Worm (Caenorhabditis elegans) whole organism, young adult: ENCODE measurements around the gene stg-1.

Experiments used
- B0019.2 ChIP-seq: fragments of 200-800 bp; sonication (Bioruptor generic); conservative IDR thresholded peaks from 2 replicates; pipeline ENCODE4 v1.3.6; 2022; ENCODE audit warnings: missing genetic modification reagents, missing genetic modification characterization, missing compliant biosample characterization
- B0261.1 ChIP-seq: sonication (generic microtip); optimal IDR thresholded peaks from 2 replicates; lab custom pipeline; 2016; ENCODE audit warnings: mild to moderate bottlenecking, missing genetic modification characterization, moderate library complexity, missing compliant biosample characterization
- F23B12.7 ChIP-seq: sonication (generic microtip); optimal IDR thresholded peaks from 2 replicates; lab custom pipeline; 2017; ENCODE audit warnings: missing genetic modification characterization, mild to moderate bottlenecking, missing compliant biosample characterization, antibody characterized with exemption, moderate library complexity; ENCODE audit not compliant: insufficient read depth
- F39B2.1 ChIP-seq: fragments of 200-800 bp; sonication (Bioruptor generic); IDR thresholded peaks from 2 replicates; pipeline ENCODE4 v1.3.6; 2022; ENCODE audit warnings: missing genetic modification reagents, missing genetic modification characterization, missing compliant biosample characterization
- T07F8.4 ChIP-seq: sonication (generic microtip); optimal IDR thresholded peaks from 2 replicates; lab custom pipeline; 2016; ENCODE audit warnings: mild to moderate bottlenecking, missing genetic modification characterization, moderate library complexity, missing compliant biosample characterization
- Y67H2A.10 ChIP-seq: fragments of 200-800 bp; sonication (Bioruptor generic); conservative IDR thresholded peaks from 2 replicates; pipeline ENCODE4 v1.3.6; 2022; ENCODE audit warnings: missing genetic modification reagents, missing genetic modification characterization, missing compliant biosample characterization
- atf-7 ChIP-seq: sonication (generic microtip); optimal IDR thresholded peaks from 2 replicates; lab custom pipeline; 2017; ENCODE audit warnings: mild to moderate bottlenecking, missing genetic modification characterization, missing compliant biosample characterization
- attf-3 ChIP-seq: fragments of 200-800 bp; sonication (Bioruptor generic); conservative IDR thresholded peaks from 2 replicates; pipeline ENCODE4 v1.3.6; 2022; ENCODE audit warnings: missing genetic modification reagents, missing genetic modification characterization, missing compliant biosample characterization
- attf-6 ChIP-seq: fragments of 200-800 bp; sonication (Bioruptor generic); IDR thresholded peaks from 2 replicates; pipeline ENCODE4 v1.3.6; 2022; ENCODE audit warnings: missing genetic modification reagents, missing genetic modification characterization, missing compliant biosample characterization
- ceh-27 ChIP-seq: fragments of 200-800 bp; sonication (Bioruptor generic); optimal IDR thresholded peaks from 2 replicates; lab custom pipeline; 2018; ENCODE audit warnings: mild to moderate bottlenecking, missing genetic modification characterization, moderate library complexity, missing compliant biosample characterization
- ceh-79 ChIP-seq: sonication (generic microtip); optimal IDR thresholded peaks from 2 replicates; lab custom pipeline; 2017; ENCODE audit warnings: mild to moderate bottlenecking, missing genetic modification characterization, missing compliant biosample characterization
- chd-7 ChIP-seq: sonication (generic microtip); optimal IDR thresholded peaks from 2 replicates; lab custom pipeline; 2016; ENCODE audit warnings: mild to moderate bottlenecking, missing genetic modification characterization, moderate library complexity, missing compliant biosample characterization
- efl-1 ChIP-seq: fragments of 150-350 bp; optimal IDR thresholded peaks from 2 replicates; lab custom pipeline; 2014; ENCODE audit warnings: missing biosample characterization, missing genetic modification reagents, missing genetic modification characterization
- ekl-4 ChIP-seq: fragments of 200-800 bp; sonication (Bioruptor generic); IDR thresholded peaks from 2 replicates; pipeline ENCODE4 v1.3.6; 2022; ENCODE audit warnings: missing genetic modification reagents, missing genetic modification characterization, missing compliant biosample characterization
- hlh-26 ChIP-seq: fragments of 200-800 bp; sonication (Bioruptor generic); conservative IDR thresholded peaks from 2 replicates; pipeline ENCODE4 v1.3.6; 2022; ENCODE audit warnings: missing genetic modification reagents, missing genetic modification characterization, missing compliant biosample characterization
- hmg-1.2 ChIP-seq: fragments of 200-800 bp; sonication (Bioruptor generic); IDR thresholded peaks from 2 replicates; pipeline ENCODE4 v1.3.6; 2022; ENCODE audit warnings: missing genetic modification reagents, missing genetic modification characterization, missing compliant biosample characterization
- hmg-20 ChIP-seq: fragments of 200-800 bp; sonication (Bioruptor generic); IDR thresholded peaks from 2 replicates; pipeline ENCODE4 v1.3.6; 2022; ENCODE audit warnings: missing genetic modification reagents, missing genetic modification characterization, missing compliant biosample characterization
- hrde-1 ChIP-seq: sonication (generic microtip); optimal IDR thresholded peaks from 2 replicates; lab custom pipeline; 2016; ENCODE audit warnings: missing genetic modification characterization, mild to moderate bottlenecking, missing compliant biosample characterization, moderate library complexity, missing genotype, missing genetic modification reagents, borderline replicate concordance
- hsf-1 ChIP-seq: fragments of 200-800 bp; sonication (Bioruptor generic); IDR thresholded peaks from 2 replicates; pipeline ENCODE4 v1.3.6; 2022; ENCODE audit warnings: missing genetic modification reagents, missing genetic modification characterization, missing compliant biosample characterization
- lin-35 ChIP-seq, 3 experiments: fragments of 150-350 bp in 2 of 3; sonication (generic microtip) in 1 of 3; optimal IDR thresholded peaks; 2 replicates each; lab custom pipeline; 2014 to 2018; ENCODE audit warnings: missing biosample characterization in 3 of 3, missing genetic modification characterization in 3 of 3, missing genetic modification reagents in 3 of 3
- madf-3 ChIP-seq: fragments of 200-800 bp; sonication (Bioruptor generic); IDR thresholded peaks from 2 replicates; pipeline ENCODE4 v1.3.6; 2022; ENCODE audit warnings: missing genetic modification reagents, missing genetic modification characterization, missing compliant biosample characterization
- nhr-27 ChIP-seq: fragments of 200-800 bp; sonication (Bioruptor generic); optimal IDR thresholded peaks from 2 replicates; lab custom pipeline; 2018; ENCODE audit warnings: mild to moderate bottlenecking, missing genetic modification characterization, moderate library complexity, missing compliant biosample characterization
- nhr-80 ChIP-seq: sonication (generic microtip); optimal IDR thresholded peaks from 2 replicates; lab custom pipeline; 2016; ENCODE audit warnings: missing genetic modification characterization, missing compliant biosample characterization
- nhr-90 ChIP-seq: sonication (generic microtip); optimal IDR thresholded peaks from 2 replicates; lab custom pipeline; 2016; ENCODE audit warnings: missing genotype, mild to moderate bottlenecking, missing genetic modification characterization, missing compliant biosample characterization
- rec-8 ChIP-seq, 2 experiments: sonication (generic microtip); optimal IDR thresholded peaks; 2 replicates each; lab custom pipeline; 2016; ENCODE audit warnings: mild to moderate bottlenecking in 2 of 2, missing genetic modification characterization in 2 of 2, missing genetic modification reagents in 2 of 2, missing genotype in 2 of 2, missing biosample characterization in 1 of 2, missing compliant biosample characterization in 1 of 2, moderate library complexity in 1 of 2
- rpc-1 ChIP-seq, 2 experiments: fragments of 150-350 bp in 1 of 2; sonication (generic microtip) in 1 of 2; optimal IDR thresholded peaks; 2 replicates each; lab custom pipeline; 2014 to 2018; ENCODE audit warnings: missing biosample characterization in 1 of 2, missing genetic modification characterization in 1 of 2, missing genetic modification reagents in 1 of 2, missing genotype in 1 of 2
- sptf-2 ChIP-seq: fragments of 200-800 bp; sonication (Bioruptor generic); optimal IDR thresholded peaks from 2 replicates; lab custom pipeline; 2018; ENCODE audit warnings: mild to moderate bottlenecking, missing genetic modification characterization, missing compliant biosample characterization
- tbp1 ChIP-seq: fragments of 200-800 bp; sonication (Bioruptor generic); optimal IDR thresholded peaks from 2 replicates; lab custom pipeline; 2018; ENCODE audit warnings: mild to moderate bottlenecking, missing genetic modification characterization, missing compliant biosample characterization
- unc-62 ChIP-seq: fragments of 150-350 bp; optimal IDR thresholded peaks from 2 replicates; lab custom pipeline; 2014; ENCODE audit warnings: missing biosample characterization, missing genetic modification reagents, missing genetic modification characterization
- zim-3 ChIP-seq: sonication (generic microtip); optimal IDR thresholded peaks from 2 replicates; lab custom pipeline; 2017; ENCODE audit warnings: mild to moderate bottlenecking, missing genetic modification characterization, moderate library complexity, missing compliant biosample characterization
- ztf-28 ChIP-seq: fragments of 200-800 bp; sonication (Bioruptor generic); IDR thresholded peaks from 2 replicates; pipeline ENCODE4 v1.3.6; 2022; ENCODE audit warnings: missing genetic modification reagents, missing genetic modification characterization, missing compliant biosample characterization

Gene stg-1

DNA sequence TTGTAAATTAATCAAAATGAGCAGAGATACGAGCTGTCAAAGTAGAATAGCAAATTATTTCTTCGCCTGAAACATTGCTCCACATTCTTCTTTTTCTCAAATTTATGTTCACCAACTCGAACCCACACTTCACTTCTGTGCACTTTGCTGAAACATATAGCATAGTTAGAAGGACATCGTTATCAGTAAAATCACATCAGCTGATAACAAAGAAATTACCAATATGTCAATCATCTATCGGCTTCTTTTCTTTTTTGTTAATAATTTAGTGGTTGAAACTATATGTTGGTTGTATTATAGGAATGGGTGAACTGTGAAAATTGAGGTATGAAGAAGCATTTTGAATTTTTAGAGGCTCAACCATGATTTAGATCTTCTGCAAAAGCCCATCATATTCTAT is 34.8 kb upstream of the stg-1 start:
- TF ChIP-seq attf-6 (GFP tag; lab: Robert Waterston, UW) (no peak), ceh-27 (GFP tag; lab: Kevin White, UChicago) (no peak), unc-62 (GFP tag; lab: Kevin White, UChicago) (peak; percentile 73), nhr-80 (peak; percentile 68), zim-3 (no peak), efl-1 (GFP tag; lab: Kevin White, UChicago) (no peak)

DNA sequence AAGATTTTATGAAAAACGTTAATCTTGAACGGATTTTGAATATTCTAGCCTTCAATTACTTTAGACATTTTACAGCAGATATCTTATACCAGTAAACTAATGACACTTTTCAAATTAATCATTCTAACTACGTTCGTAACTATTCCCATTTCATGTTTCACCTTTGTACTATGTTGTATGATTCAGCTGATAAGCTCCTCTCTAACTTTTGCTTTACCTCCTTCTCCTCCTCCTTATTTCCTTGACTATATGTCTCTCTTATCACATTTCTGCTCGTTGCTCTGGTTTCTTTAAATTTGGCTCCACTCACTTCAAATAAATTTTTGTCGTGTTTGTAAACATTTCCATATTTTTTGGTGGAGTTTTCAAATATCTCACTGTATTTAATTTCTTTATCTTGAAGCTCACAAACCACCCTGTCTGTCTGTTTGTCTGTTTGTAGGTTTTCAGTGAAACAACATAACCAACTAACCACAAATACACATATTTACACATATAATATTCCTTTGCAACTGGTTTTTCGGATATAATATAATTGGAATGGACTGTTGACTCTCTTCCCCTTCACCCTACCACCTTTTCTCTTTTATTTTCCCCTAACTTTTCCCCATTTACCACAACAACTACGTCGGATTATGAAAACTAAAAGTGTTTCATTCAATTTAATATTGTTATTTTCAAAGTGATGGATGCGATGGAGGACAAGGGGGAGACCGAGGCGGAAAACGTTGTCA is 33.9 kb upstream of the stg-1 start, which contains the start of gene lact-2:
Gene lact-2, plus strand, starts transcription at position 684 of the 734 bp plus-strand sequence.
- TF ChIP-seq nhr-80 (peak; percentile 78), chd-7 (tag; lab: Kevin White, UChicago) (no peak)

DNA sequence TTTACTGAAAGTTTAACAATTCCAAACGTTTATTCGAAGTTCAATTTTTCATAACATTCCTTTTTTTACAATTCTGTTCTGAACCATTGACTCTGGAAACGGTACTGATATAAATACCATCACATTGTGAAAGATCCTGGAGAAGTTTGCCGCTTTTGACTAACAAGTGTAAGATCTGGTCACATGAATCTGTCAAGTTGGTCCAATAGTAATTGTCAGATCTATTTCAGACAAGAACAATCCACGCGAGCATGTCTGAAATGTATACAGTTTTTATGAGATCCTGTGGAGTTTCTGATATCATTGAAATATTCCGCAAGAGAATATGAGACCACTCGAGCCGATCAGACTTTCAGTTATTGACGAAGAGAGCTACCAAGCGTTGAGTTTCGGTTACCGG is 32.7 kb upstream of the stg-1 start:
- TF ChIP-seq rpc-1 (optimal IDR thresholded peaks at IDR 0.05; lab: Kevin White, UChicago): no peak
- TF ChIP-seq rpc-1 (tag; optimal IDR thresholded peaks at IDR 0.05; lab: Kevin White, UChicago): no peak
- TF ChIP-seq tbp1 (GFP tag; lab: Kevin White, UChicago): no peak
- no peak for TF ChIP-seq T07F8.4 (tag; lab: Kevin White, UChicago)
- TF ChIP-seq B0019.2: no peak
- no peak for TF ChIP-seq hmg-1.2 (GFP tag; lab: Robert Waterston, UW)
- no peak for TF ChIP-seq F39B2.1 (GFP tag; lab: Robert Waterston, UW)

DNA sequence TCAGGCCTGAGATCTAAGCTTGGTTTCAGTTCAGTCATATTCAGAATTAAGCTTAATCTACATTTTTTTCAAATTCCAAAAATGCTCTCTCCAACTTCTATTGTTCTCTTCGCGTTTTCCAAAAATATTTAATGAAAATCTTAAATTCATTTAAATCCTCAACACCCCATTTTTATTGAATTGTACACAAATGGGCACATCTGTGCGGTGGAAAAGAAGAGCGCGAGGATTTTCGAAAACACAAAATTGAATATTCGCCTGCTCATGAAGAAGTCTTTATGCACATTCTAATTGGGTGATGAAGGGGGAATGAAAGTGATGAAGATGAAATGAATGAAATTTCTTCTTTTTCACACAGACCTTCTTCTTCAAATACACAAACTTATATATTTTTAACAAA is 24.0 kb upstream of the stg-1 start:
- no peak for TF ChIP-seq hrde-1
- 0 out of 2 replicates have a peak, but pooled peaks have one; percentile 12 for TF ChIP-seq hsf-1 (GFP tag; lab: Robert Waterston, UW)
- TF ChIP-seq, all 124 proteins: peak for 1

DNA sequence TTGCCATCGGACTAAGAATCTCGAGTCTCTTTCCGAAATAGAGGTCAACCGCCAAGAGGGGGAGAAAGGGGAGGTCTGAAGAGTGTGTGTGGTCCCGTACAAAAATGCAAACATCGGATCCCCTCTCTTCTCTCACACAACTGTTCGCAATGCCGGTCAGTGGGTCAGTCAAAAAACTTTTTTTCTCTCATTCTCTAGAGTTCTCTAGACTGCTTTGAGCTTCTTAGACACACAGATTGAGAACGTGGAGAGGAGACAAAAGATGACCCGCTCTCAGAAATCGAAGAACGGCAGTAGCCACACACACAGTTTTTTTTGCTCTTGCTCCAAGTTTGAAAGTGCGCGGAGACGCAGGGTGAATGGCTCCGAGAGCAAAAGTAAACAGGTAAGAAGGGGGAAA is 15.3 kb upstream of the stg-1 start:
- TF ChIP-seq madf-3 (GFP tag; lab: Robert Waterston, UW) (no peak), chd-7 (tag; lab: Kevin White, UChicago) (no peak), rec-8 (tag; optimal IDR thresholded peaks at IDR 0.05; lab: Kevin White, UChicago) (no peak), ceh-79 (tag; lab: Kevin White, UChicago) (no peak), ekl-4 (GFP tag; lab: Robert Waterston, UW) (no peak), efl-1 (GFP tag; lab: Kevin White, UChicago) (no peak), ztf-28 (GFP tag; lab: Robert Waterston, UW) (no peak), nhr-27 (no peak), hmg-20 (no peak), atf-7 (tag; lab: Kevin White, UChicago) (no peak), B0261.1 (no peak), attf-6 (GFP tag; lab: Robert Waterston, UW) (no peak), lin-35 (GFP tag; optimal IDR thresholded peaks at IDR 0.05; lab: Kevin White, UChicago) (no peak), nhr-90 (tag; lab: Kevin White, UChicago) (no peak), attf-3 (GFP tag; lab: Robert Waterston, UW) (no peak), Y67H2A.10 (GFP tag; lab: Robert Waterston, UW) (no peak), sptf-2 (no peak), hlh-26 (no peak), F23B12.7 (tag; lab: Kevin White, UChicago) (no peak)
